Fruit fly (Drosophila melanogaster): ENCODE results near the gene Fer1.

The Fer1 gene

dm6 chr3R:7093592-7093991 lies 42.4 kb upstream of the Fer1 start (continued):
- no peak for TF ChIP-seq CrebB (tag; optimal IDR thresholded peaks at IDR 0.05)
- peak; percentile 12 for TF ChIP-seq Chrac-16 (GFP tag; optimal IDR thresholded peaks at IDR 0.05)
- no peak for TF ChIP-seq CG30431 (GFP tag; optimal IDR thresholded peaks at IDR 0.05)
- TF ChIP-seq Fer1 (GFP tag; optimal IDR thresholded peaks at IDR 0.05), result peak; percentile 8
- TF ChIP-seq Side (GFP tag; optimal IDR thresholded peaks at IDR 0.05), result no peak
- peak; percentile 53 for TF ChIP-seq lilli (GFP tag; optimal IDR thresholded peaks at IDR 0.05)
- no peak for TF ChIP-seq zfh1 (GFP tag; IDR thresholded peaks at IDR 0.05)
- TF ChIP-seq stc (GFP tag; IDR thresholded peaks at IDR 0.05), result no peak
- TF ChIP-seq dm (GFP tag; optimal IDR thresholded peaks at IDR 0.05), result no peak
- TF ChIP-seq pfk (GFP tag; optimal IDR thresholded peaks at IDR 0.05), result no peak
- no peak for TF ChIP-seq ro (GFP tag; IDR thresholded peaks at IDR 0.05)
- TF ChIP-seq CG9817 (tag; optimal IDR thresholded peaks at IDR 0.05), result peak; percentile 17
- no peak for TF ChIP-seq abd-A (tag; optimal IDR thresholded peaks at IDR 0.05)
- no peak for TF ChIP-seq CG10147 (GFP tag; optimal IDR thresholded peaks at IDR 0.05)
- no peak for TF ChIP-seq Opbp (GFP tag; IDR thresholded peaks at IDR 0.05; ENCODE audit: partially characterized antibody)
- TF ChIP-seq HmgZ (tag; optimal IDR thresholded peaks at IDR 0.05), result peak; percentile 14
- TF ChIP-seq CG18011 (GFP tag; optimal IDR thresholded peaks at IDR 0.05), result no peak
- peak; percentile 50 for TF ChIP-seq stwl (tag; optimal IDR thresholded peaks at IDR 0.05)
- no peak for TF ChIP-seq nau (GFP tag; optimal IDR thresholded peaks at IDR 0.05)
- no peak for TF ChIP-seq CG2129 (GFP tag; IDR thresholded peaks at IDR 0.05; ENCODE audit: partially characterized antibody)
- peak; percentile 37; the same call in 1 of the 2 replicates for TF ChIP-seq amos (GFP tag; IDR thresholded peaks at IDR 0.05; ENCODE audit: partially characterized antibody)
- no peak for TF ChIP-seq CG3163 (GFP tag; optimal IDR thresholded peaks at IDR 0.05)
- no peak for TF ChIP-seq CG4360 (GFP tag; IDR thresholded peaks at IDR 0.05)
- TF ChIP-seq CG14965 (GFP tag; optimal IDR thresholded peaks at IDR 0.05; ENCODE audit: borderline replicate concordance), result no peak
- no peak for TF ChIP-seq hkb (optimal IDR thresholded peaks at IDR 0.05)
- TF ChIP-seq hkb (GFP tag; IDR thresholded peaks at IDR 0.05), result 0 out of 2 replicates have a peak, but pooled peaks have one; percentile 14
- no peak for TF ChIP-seq trh (GFP tag; optimal IDR thresholded peaks at IDR 0.05)
- TF ChIP-seq CG32532 (GFP tag; IDR thresholded peaks at IDR 0.05), result peak; percentile 60
- TF ChIP-seq CoRest (tag; optimal IDR thresholded peaks at IDR 0.05), result peak; percentile 35
- TF ChIP-seq Taf1 (GFP tag; IDR thresholded peaks at IDR 0.05), result 0 out of 2 replicates have a peak, but pooled peaks have one; percentile 9
- TF ChIP-seq Ets97D (GFP tag; optimal IDR thresholded peaks at IDR 0.05), result peak; percentile 7
- no peak for TF ChIP-seq ranshi (GFP tag; IDR thresholded peaks at IDR 0.05)
- TF ChIP-seq gt (GFP tag; IDR thresholded peaks at IDR 0.05), result no peak
- peak; percentile 60 for TF ChIP-seq Dref (GFP tag; IDR thresholded peaks at IDR 0.05)
- TF ChIP-seq MESR4 (GFP tag; optimal IDR thresholded peaks at IDR 0.05), result no peak
- TF ChIP-seq CG33557 (GFP tag; optimal IDR thresholded peaks at IDR 0.05), result no peak
- peak; percentile 37; the same call in 1 of the 2 replicates for TF ChIP-seq NFAT (GFP tag; IDR thresholded peaks at IDR 0.05)
- peak; percentile 29 for TF ChIP-seq CG10267 (tag; optimal IDR thresholded peaks at IDR 0.05)
- TF ChIP-seq CG17912 (GFP tag; optimal IDR thresholded peaks at IDR 0.05), result no peak
- TF ChIP-seq CG34376 (GFP tag; optimal IDR thresholded peaks at IDR 0.05), result no peak
- 0 out of 2 replicates have a peak, but pooled peaks have one; percentile 12 for TF ChIP-seq sisA (GFP tag; IDR thresholded peaks at IDR 0.05)
- peak; percentile 25 for TF ChIP-seq CG30403 (GFP tag; optimal IDR thresholded peaks at IDR 0.05)
- TF ChIP-seq CG11247 (GFP tag; IDR thresholded peaks at IDR 0.05), result no peak
- no peak for TF ChIP-seq fru (optimal IDR thresholded peaks at IDR 0.05)
- no peak for TF ChIP-seq CG11723 (GFP tag; optimal IDR thresholded peaks at IDR 0.05)
- TF ChIP-seq Meics (GFP tag; optimal IDR thresholded peaks at IDR 0.05), result no peak
- TF ChIP-seq phol (tag; optimal IDR thresholded peaks at IDR 0.05), result peak; percentile 22
- no peak for TF ChIP-seq Lpt (GFP tag; optimal IDR thresholded peaks at IDR 0.05)
- TF ChIP-seq nmo (GFP tag; optimal IDR thresholded peaks at IDR 0.05), result peak; percentile 32
- TF ChIP-seq CG6765 (GFP tag; optimal IDR thresholded peaks at IDR 0.05), result no peak
- peak; percentile 23; the same call in 1 of the 3 replicates for TF ChIP-seq tgo (GFP tag; IDR thresholded peaks at IDR 0.05)
- TF ChIP-seq Fer3 (tag; optimal IDR thresholded peaks at IDR 0.05), result no peak

Data from whole organism, embryonic.